Fruit fly (Drosophila melanogaster) whole organism, prepupa: ENCODE data around the gene Rassf.

ENCODE experiments used
- Blimp-1 ChIP-seq: fragments of 200-800 bp; sonication (Bioruptor generic); optimal IDR thresholded peaks from 3 replicates; lab custom pipeline; 2017; ENCODE audit warnings: missing biosample characterization, missing genetic modification characterization, mild to moderate bottlenecking, moderate library complexity, missing genetic modification reagents
- CG1621 ChIP-seq: fragments of 200-800 bp; sonication (Bioruptor generic); optimal IDR thresholded peaks from 3 replicates; lab custom pipeline; 2018; ENCODE audit warnings: missing biosample characterization, mild to moderate bottlenecking, missing genetic modification characterization
- CG31627 ChIP-seq: fragments of 200-800 bp; sonication (Bioruptor generic); optimal IDR thresholded peaks from 3 replicates; lab custom pipeline; 2016; ENCODE audit warnings: missing biosample characterization, missing genetic modification characterization
- Eip75B ChIP-seq: fragments of 200-800 bp; sonication (Bioruptor generic); optimal IDR thresholded peaks from 3 replicates; lab custom pipeline; 2016; ENCODE audit warnings: missing biosample characterization, missing genetic modification characterization
- Gug ChIP-seq: fragments of 200-800 bp; sonication (Bioruptor generic); IDR thresholded peaks from 2 replicates; pipeline ENCODE4 v1.3.6; 2022; ENCODE audit warnings: missing biosample characterization, missing genetic modification characterization
- OdsH ChIP-seq: fragments of 200-800 bp; sonication (Bioruptor generic); optimal IDR thresholded peaks from 3 replicates; lab custom pipeline; 2016; ENCODE audit warnings: missing biosample characterization, missing genetic modification characterization
- Smox ChIP-seq: fragments of 200-800 bp; sonication (Bioruptor generic); optimal IDR thresholded peaks from 3 replicates; lab custom pipeline; 2016; ENCODE audit warnings: missing biosample characterization, missing genetic modification characterization
- ss ChIP-seq, 2 experiments: fragments of 200-800 bp; sonication (Bioruptor generic); optimal IDR thresholded peaks; 2 replicates in 1 of 2; 3 replicates in 1 of 2; lab custom pipeline; 2017 to 2018; ENCODE audit warnings: mild to moderate bottlenecking in 2 of 2, missing biosample characterization in 2 of 2, missing genetic modification characterization in 2 of 2, moderate library complexity in 1 of 2
- svp ChIP-seq: fragments of 200-800 bp; sonication (Bioruptor generic); peaks from one replicate; lab custom pipeline; 2016; ENCODE audit warnings: missing biosample characterization, missing genetic modification characterization

DNA sequence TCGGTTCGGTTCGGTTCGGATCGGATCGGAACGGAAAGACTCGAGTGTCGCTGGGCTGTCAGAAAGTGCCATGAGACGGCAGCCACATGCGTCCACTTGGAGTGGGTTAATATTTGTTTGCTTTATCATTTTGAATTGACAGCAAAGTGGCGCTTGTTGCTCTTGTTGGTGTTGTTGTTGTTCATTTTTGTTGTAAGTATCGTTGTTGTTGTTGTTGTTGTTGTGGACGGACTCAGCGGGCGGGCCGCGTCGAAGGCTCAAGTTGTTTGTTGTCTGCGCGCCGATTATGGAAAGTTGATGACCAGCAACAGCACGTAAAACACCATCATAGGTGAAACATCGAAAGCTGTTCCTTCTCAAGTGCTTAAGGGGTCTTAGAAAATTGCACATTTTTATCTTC is 29.3 kb upstream of the Rassf start:
- TF ChIP-seq ss (GFP tag; optimal IDR thresholded peaks at IDR 0.05; lab: Kevin White, UChicago) (no peak), Blimp-1 (GFP tag; lab: Kevin White, UChicago) (no peak), OdsH (no peak), CG31627 (GFP tag; lab: Kevin White, UChicago) (no peak), svp (GFP tag; lab: Kevin White, UChicago) (no peak), Smox (GFP tag; lab: Kevin White, UChicago) (no peak), Gug (GFP tag; lab: Robert Waterston, UW) (no peak), Eip75B (GFP tag; lab: Kevin White, UChicago) (no peak), CG1621 (tag; lab: Kevin White, UChicago) (no peak)
